Worm (Caenorhabditis elegans) whole organism, midembryonic: ENCODE data around the gene pqn-27.

Source experiments
- flt-1 ChIP-seq: fragments of 200-800 bp; sonication (Bioruptor generic); IDR thresholded peaks from 2 replicates; pipeline ENCODE4 v1.3.6; 2022; ENCODE audit warnings: missing genetic modification characterization, missing compliant biosample characterization
- med-1 ChIP-seq: sonication (generic microtip); optimal IDR thresholded peaks from 2 replicates; lab custom pipeline; 2017; ENCODE audit warnings: missing genetic modification characterization, mild to moderate bottlenecking, missing compliant biosample characterization, antibody characterized with exemption, missing genetic modification reagents; ENCODE audit not compliant: insufficient read depth
- ztf-23 ChIP-seq: fragments of 200-800 bp; sonication (Bioruptor generic); IDR thresholded peaks from 2 replicates; pipeline ENCODE4 v1.3.6; 2022; ENCODE audit warnings: missing genetic modification reagents, missing genetic modification characterization, missing compliant biosample characterization

DNA sequence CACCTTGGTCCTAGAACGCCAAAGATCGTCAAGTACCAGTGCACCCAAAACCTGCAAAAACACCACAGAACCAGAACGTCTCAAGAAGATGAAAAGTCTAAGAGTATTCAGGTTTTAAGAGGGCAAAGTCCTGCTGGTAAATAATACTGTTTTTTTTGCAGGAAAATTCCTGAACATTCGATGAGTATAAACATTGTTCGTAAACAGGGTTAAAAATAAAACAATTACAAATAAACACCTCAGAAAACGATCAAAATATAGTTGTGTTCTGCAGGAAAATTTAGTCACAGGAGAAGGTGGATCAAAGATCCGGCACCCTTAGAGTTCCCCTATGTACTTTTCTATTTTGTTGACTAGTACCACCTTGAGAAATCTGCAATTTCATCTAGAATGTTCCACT is 10.2 kb upstream of the pqn-27 start:
- TF ChIP-seq flt-1 (GFP tag; lab: Robert Waterston, UW): no peak
- TF ChIP-seq med-1 (GFP tag; lab: Kevin White, UChicago): no peak
- TF ChIP-seq ztf-23 (GFP tag; lab: Robert Waterston, UW): no peak
